Fruit fly (Drosophila melanogaster) whole organism, embryonic: ENCODE measurements around the gene CG34242.

Experiments
- CG10209 ChIP-seq: fragments of 200-800 bp; sonication (Bioruptor generic); optimal IDR thresholded peaks from 3 replicates; lab custom pipeline; 2017; ENCODE audit warnings: missing biosample characterization, mild to moderate bottlenecking, missing genetic modification characterization, missing genetic modification reagents
- CG12155 ChIP-seq: fragments of 200-800 bp; sonication (Bioruptor generic); optimal IDR thresholded peaks from 3 replicates; lab custom pipeline; 2016; ENCODE audit warnings: missing biosample characterization, missing genetic modification characterization
- CG12744 ChIP-seq: fragments of 200-800 bp; sonication (Bioruptor generic); optimal IDR thresholded peaks from 2 replicates; lab custom pipeline; 2016; ENCODE audit warnings: missing biosample characterization, missing genetic modification characterization
- CG13123 ChIP-seq: fragments of 200-800 bp; sonication (Bioruptor generic); optimal IDR thresholded peaks from 2 replicates; lab custom pipeline; 2016; ENCODE audit warnings: missing biosample characterization, missing genetic modification characterization
- CG14050 ChIP-seq: fragments of 200-800 bp; sonication (Bioruptor generic); IDR thresholded peaks from 3 replicates; pipeline ENCODE4 v1.3.6; 2022; ENCODE audit warnings: missing biosample characterization, missing genetic modification characterization
- CG15514 ChIP-seq: fragments of 200-800 bp; sonication (Bioruptor generic); optimal IDR thresholded peaks from 3 replicates; lab custom pipeline; 2017; ENCODE audit warnings: missing biosample characterization, missing genetic modification characterization, mild to moderate bottlenecking, moderate library complexity, missing genetic modification reagents
- CG1603 ChIP-seq: fragments of 200-800 bp; sonication (Bioruptor generic); optimal IDR thresholded peaks from 2 replicates; lab custom pipeline; 2019; ENCODE audit warnings: missing biosample characterization, mild to moderate bottlenecking, missing genetic modification characterization, moderate library complexity
- CG16779 ChIP-seq: fragments of 200-800 bp; sonication (Bioruptor generic); IDR thresholded peaks from 2 replicates; pipeline ENCODE4 v1.3.6; 2022; ENCODE audit warnings: missing biosample characterization, missing genetic modification characterization
- CG18476 ChIP-seq: fragments of 200-800 bp; sonication (Bioruptor generic); optimal IDR thresholded peaks from 2 replicates; lab custom pipeline; 2016; ENCODE audit warnings: missing biosample characterization, mild to moderate bottlenecking, missing genetic modification characterization
- CG33213 ChIP-seq: fragments of 200-800 bp; sonication (Bioruptor generic); optimal IDR thresholded peaks from 3 replicates; lab custom pipeline; 2016; ENCODE audit warnings: missing biosample characterization, missing genetic modification characterization
- CG34376 ChIP-seq: fragments of 200-800 bp; sonication (Bioruptor generic); optimal IDR thresholded peaks from 2 replicates; lab custom pipeline; 2018; ENCODE audit warnings: missing biosample characterization, mild to moderate bottlenecking, missing genetic modification characterization
- CG5245 ChIP-seq: fragments of 200-800 bp; sonication (Bioruptor generic); optimal IDR thresholded peaks from 3 replicates; lab custom pipeline; 2016; ENCODE audit warnings: missing biosample characterization, missing genetic modification characterization
- CG6272 ChIP-seq: fragments of 200-800 bp; sonication (Bioruptor generic); IDR thresholded peaks from 2 replicates; pipeline ENCODE4 v1.3.6; 2022; ENCODE audit warnings: missing biosample characterization, missing genetic modification characterization
- CG8290 ChIP-seq, 3 experiments: fragments of 200-800 bp; sonication (Bioruptor generic); optimal IDR thresholded peaks; 2 replicates each; lab custom pipeline; 2016 to 2019; ENCODE audit warnings: missing biosample characterization in 3 of 3, missing genetic modification characterization in 3 of 3, mild to moderate bottlenecking in 2 of 3, moderate library complexity in 1 of 3
- CG9817 ChIP-seq: fragments of 200-800 bp; sonication (Bioruptor generic); optimal IDR thresholded peaks from 2 replicates; lab custom pipeline; 2018; ENCODE audit warnings: missing biosample characterization, mild to moderate bottlenecking, missing genetic modification characterization, moderate library complexity
- D19B ChIP-seq: fragments of 200-800 bp; sonication (Bioruptor generic); optimal IDR thresholded peaks from 2 replicates; lab custom pipeline; 2017; ENCODE audit warnings: missing biosample characterization, mild to moderate bottlenecking, missing genetic modification characterization
- Dad ChIP-seq: fragments of 200-800 bp; sonication (Bioruptor generic); optimal IDR thresholded peaks from 3 replicates; lab custom pipeline; 2016; ENCODE audit warnings: missing biosample characterization, missing genetic modification characterization
- Deaf1 ChIP-seq: fragments of 200-800 bp; optimal IDR thresholded peaks from 3 replicates; lab custom pipeline; 2019; ENCODE audit warnings: missing biosample characterization, mild to moderate bottlenecking, missing genetic modification characterization, moderate library complexity
- E2f1 ChIP-seq: fragments of 200-800 bp; sonication (Bioruptor generic); IDR thresholded peaks from 2 replicates; pipeline ENCODE4 v1.3.6; 2022; ENCODE audit warnings: missing biosample characterization, missing genetic modification characterization
- GATAe ChIP-seq: fragments of 200-800 bp; sonication (Bioruptor generic); conservative IDR thresholded peaks from 2 replicates; pipeline ENCODE4 v1.3.6; 2022; ENCODE audit warnings: missing biosample characterization, missing genetic modification characterization
- HLH54F ChIP-seq: fragments of 200-800 bp; sonication (Bioruptor generic); optimal IDR thresholded peaks from 3 replicates; lab custom pipeline; 2016; ENCODE audit warnings: missing biosample characterization, missing genetic modification characterization
- HmgZ ChIP-seq: fragments of 200-800 bp; sonication (Bioruptor generic); optimal IDR thresholded peaks from 2 replicates; lab custom pipeline; 2018; ENCODE audit warnings: missing biosample characterization, mild to moderate bottlenecking, missing genetic modification characterization
- Kr ChIP-seq: fragments of 200-800 bp; sonication (Bioruptor generic); optimal IDR thresholded peaks from 2 replicates; lab custom pipeline; 2017; ENCODE audit warnings: missing biosample characterization, mild to moderate bottlenecking, missing genetic modification characterization
- Lpt ChIP-seq: fragments of >200 bp; optimal IDR thresholded peaks from 2 replicates; lab custom pipeline; 2018; ENCODE audit warnings: missing biosample characterization, missing genetic modification characterization
- Meics ChIP-seq: fragments of 200-800 bp; sonication (Bioruptor generic); optimal IDR thresholded peaks from 2 replicates; lab custom pipeline; 2017; ENCODE audit warnings: missing biosample characterization, mild to moderate bottlenecking, missing genetic modification characterization
- Nf-YB ChIP-seq: fragments of 200-800 bp; sonication (Bioruptor generic); optimal IDR thresholded peaks from 3 replicates; lab custom pipeline; 2019; ENCODE audit warnings: missing biosample characterization, mild to moderate bottlenecking, missing genetic modification characterization, moderate library complexity
- NfI ChIP-seq: fragments of 200-800 bp; sonication (Bioruptor generic); optimal IDR thresholded peaks from 3 replicates; lab custom pipeline; 2018; ENCODE audit warnings: missing biosample characterization, mild to moderate bottlenecking, missing genetic modification characterization, moderate library complexity
- Xbp1 ChIP-seq: fragments of 200-800 bp; sonication (Bioruptor generic); optimal IDR thresholded peaks from 3 replicates; lab custom pipeline; 2016; ENCODE audit warnings: missing biosample characterization, mild to moderate bottlenecking, missing genetic modification characterization
- ara ChIP-seq: fragments of 200-800 bp; sonication (Bioruptor generic); IDR thresholded peaks from 2 replicates; pipeline ENCODE4 v1.3.6; 2022; ENCODE audit warnings: missing biosample characterization, missing genetic modification characterization
- az2 ChIP-seq: fragments of 200-800 bp; sonication (Bioruptor generic); optimal IDR thresholded peaks from 3 replicates; lab custom pipeline; 2016; ENCODE audit warnings: missing biosample characterization, missing genetic modification characterization
- bigmax ChIP-seq: fragments of 200-800 bp; sonication (Bioruptor generic); optimal IDR thresholded peaks from 2 replicates; lab custom pipeline; 2018; ENCODE audit warnings: missing biosample characterization, mild to moderate bottlenecking, missing genetic modification characterization
- bowl ChIP-seq: fragments of 200-800 bp; sonication (Bioruptor generic); IDR thresholded peaks from 2 replicates; pipeline ENCODE4 v1.3.6; 2022; ENCODE audit warnings: missing biosample characterization, missing genetic modification characterization
- crc ChIP-seq: fragments of 200-800 bp; sonication (Bioruptor generic); optimal IDR thresholded peaks from 2 replicates; lab custom pipeline; 2016; ENCODE audit warnings: missing biosample characterization, missing genetic modification characterization
- cwo ChIP-seq: fragments of 200-800 bp; sonication (Bioruptor generic); optimal IDR thresholded peaks from 3 replicates; lab custom pipeline; 2017; ENCODE audit warnings: missing biosample characterization, missing genetic modification characterization, mild to moderate bottlenecking, moderate library complexity, missing genetic modification reagents
- exex ChIP-seq: fragments of 200-800 bp; sonication (Bioruptor generic); optimal IDR thresholded peaks from 4 replicates; lab custom pipeline; 2018; ENCODE audit warnings: missing biosample characterization, mild to moderate bottlenecking, missing genetic modification characterization, moderate library complexity
- gem ChIP-seq: fragments of 200-800 bp; sonication (Bioruptor generic); optimal IDR thresholded peaks from 2 replicates; lab custom pipeline; 2019; ENCODE audit warnings: missing biosample characterization, mild to moderate bottlenecking, missing genetic modification characterization, moderate library complexity
- gfzf ChIP-seq: fragments of 200-800 bp; sonication (Bioruptor generic); optimal IDR thresholded peaks from 2 replicates; lab custom pipeline; 2016; ENCODE audit warnings: missing biosample characterization, mild to moderate bottlenecking, missing genetic modification characterization, moderate library complexity
- gsb ChIP-seq: fragments of 200-800 bp; sonication (Bioruptor generic); IDR thresholded peaks from 2 replicates; pipeline ENCODE4 v1.3.6; 2022; ENCODE audit warnings: missing biosample characterization, missing genetic modification characterization
- her ChIP-seq: fragments of 200-800 bp; sonication (Bioruptor generic); optimal IDR thresholded peaks from 2 replicates; lab custom pipeline; 2016; ENCODE audit warnings: missing biosample characterization, missing genetic modification characterization
- hth ChIP-seq: fragments of >200 bp; optimal IDR thresholded peaks from 2 replicates; lab custom pipeline; 2017; ENCODE audit warnings: inconsistent platforms
- jing ChIP-seq: fragments of 200-800 bp; sonication (Bioruptor generic); optimal IDR thresholded peaks from 2 replicates; lab custom pipeline; 2018; ENCODE audit warnings: missing biosample characterization, mild to moderate bottlenecking, missing genetic modification characterization
- klu ChIP-seq: fragments of 200-800 bp; sonication (Bioruptor generic); IDR thresholded peaks from 2 replicates; pipeline ENCODE4 v1.3.6; 2022; ENCODE audit warnings: missing biosample characterization, missing genetic modification characterization
- lbe ChIP-seq: fragments of 200-800 bp; sonication (Bioruptor generic); optimal IDR thresholded peaks from 2 replicates; lab custom pipeline; 2016; ENCODE audit warnings: missing biosample characterization, mild to moderate bottlenecking, missing genetic modification characterization
- lilli ChIP-seq: fragments of 200-800 bp; sonication (Bioruptor generic); optimal IDR thresholded peaks from 3 replicates; lab custom pipeline; 2016; ENCODE audit warnings: missing biosample characterization, missing genetic modification characterization
- phol ChIP-seq: fragments of 200-800 bp; sonication (Bioruptor generic); optimal IDR thresholded peaks from 3 replicates; lab custom pipeline; 2018; ENCODE audit warnings: missing biosample characterization, mild to moderate bottlenecking, missing genetic modification characterization, moderate library complexity
- pum ChIP-seq: fragments of 200-800 bp; sonication (Bioruptor generic); optimal IDR thresholded peaks from 2 replicates; lab custom pipeline; 2016; ENCODE audit warnings: missing biosample characterization, missing genetic modification characterization
- sens ChIP-seq: fragments of 200-800 bp; sonication (Bioruptor generic); peaks from one replicate; lab custom pipeline; 2016; ENCODE audit warnings: missing biosample characterization, missing genetic modification characterization
- sug ChIP-seq: fragments of 200-800 bp; optimal IDR thresholded peaks from 2 replicates; lab custom pipeline; 2019; ENCODE audit warnings: missing biosample characterization, mild to moderate bottlenecking, missing genetic modification characterization, moderate library complexity
- tll ChIP-seq, 2 experiments: fragments of 200-800 bp in 1 of 2; fragments of >200 bp in 1 of 2; sonication (Bioruptor generic) in 1 of 2; optimal IDR thresholded peaks; 2 replicates each; lab custom pipeline; 2017 to 2019; ENCODE audit warnings: missing biosample characterization in 2 of 2, missing genetic modification characterization in 2 of 2, mild to moderate bottlenecking in 1 of 2, moderate library complexity in 1 of 2
- twi ChIP-seq: fragments of 200-800 bp; optimal IDR thresholded peaks from 2 replicates; lab custom pipeline; 2019; ENCODE audit warnings: missing biosample characterization, mild to moderate bottlenecking, missing genetic modification characterization, moderate library complexity

Gene CG34242

dm6 chr3L:12519315-12519714 is 14.5 kb upstream of the CG34242 start:
- peak; percentile 62 for TF ChIP-seq CG34376
- peak; percentile 64 for TF ChIP-seq Deaf1 (tag; lab: Kevin White, UChicago)
- peak; percentile 14 for TF ChIP-seq sens
- peak; percentile 81 for TF ChIP-seq CG15514
- no peak for TF ChIP-seq Meics (GFP tag; lab: Kevin White, UChicago)
- TF ChIP-seq GATAe: 0 out of 2 replicates have a peak, but pooled peaks have one; percentile 24
- TF ChIP-seq HmgZ (tag; lab: Kevin White, UChicago): peak; percentile 17
- TF ChIP-seq exex (tag; lab: Kevin White, UChicago): peak; percentile 72
- TF ChIP-seq sug: peak; percentile 67
- TF ChIP-seq gem (tag; lab: Kevin White, UChicago): peak; percentile 45
- TF ChIP-seq CG14050 (GFP tag; lab: Robert Waterston, UW): peak; percentile 50; the same call in 2 of the 3 replicates
- TF ChIP-seq CG18476 (GFP tag; lab: Kevin White, UChicago): no peak
- TF ChIP-seq Nf-YB (GFP tag; lab: Kevin White, UChicago): no peak

dm6 chr3L:12523941-12524340 is 9.9 kb upstream of the CG34242 start, which contains the start of the genes ver and Gcn5:
ver (plus strand) TSS chr3L:12523987.
Gcn5 (minus strand) TSS chr3L:12524014.
- TF ChIP-seq gsb (GFP tag; lab: Robert Waterston, UW) (peak; percentile 88), az2 (peak; percentile 92), E2f1 (peak; percentile 93), phol (peak; percentile 92), D19B (GFP tag; lab: Kevin White, UChicago) (peak; percentile 85), her (GFP tag; lab: Kevin White, UChicago) (peak; percentile 1), hth (lab: Kevin White, UChicago) (no peak), tll (GFP tag; optimal IDR thresholded peaks at IDR 0.05; lab: Kevin White, UChicago) (peak in 1 of 2 experiments; percentile 27), CG12155 (GFP tag; lab: Kevin White, UChicago) (peak; percentile 89), lbe (peak; percentile 99), twi (tag; lab: Kevin White, UChicago) (peak; percentile 73), cwo (peak; percentile 87), ara (GFP tag; lab: Robert Waterston, UW) (peak; percentile 89), bigmax (GFP tag; lab: Kevin White, UChicago) (peak; percentile 71), gfzf (GFP tag; lab: Kevin White, UChicago) (peak; percentile 48), CG10209 (GFP tag; lab: Kevin White, UChicago) (peak; percentile 95), lilli (peak; percentile 95), NfI (GFP tag; lab: Kevin White, UChicago) (peak; percentile 93), Lpt (GFP tag; lab: Kevin White, UChicago) (no peak), CG1603 (tag; lab: Kevin White, UChicago) (peak; percentile 89), CG12744 (GFP tag; lab: Kevin White, UChicago) (peak; percentile 82), CG6272 (GFP tag; lab: Robert Waterston, UW) (peak; percentile 94), Kr (GFP tag; lab: Kevin White, UChicago) (no peak), HLH54F (GFP tag; lab: Kevin White, UChicago) (peak; percentile 89), CG33213 (peak; percentile 68), CG16779 (GFP tag; lab: Robert Waterston, UW) (peak; percentile 82; the same call in 1 of the 2 replicates), Dad (GFP tag; lab: Kevin White, UChicago) (peak; percentile 81), pum (GFP tag; lab: Kevin White, UChicago) (peak; percentile 85), CG8290 (GFP tag; optimal IDR thresholded peaks at IDR 0.05; lab: Kevin White, UChicago) (peak; percentile 69), CG8290 (tag; optimal IDR thresholded peaks at IDR 0.05; lab: Kevin White, UChicago) (peak; percentile 52 to 83), jing (GFP tag; lab: Kevin White, UChicago) (peak; percentile 81), CG9817 (tag; lab: Kevin White, UChicago) (peak; percentile 88), CG13123 (GFP tag; lab: Kevin White, UChicago) (peak; percentile 70), Xbp1 (peak; percentile 94), CG5245 (GFP tag; lab: Kevin White, UChicago) (peak; percentile 67), crc (peak; percentile 71), bowl (GFP tag; lab: Robert Waterston, UW) (peak; percentile 76), klu (peak; percentile 89)
